Worm (Caenorhabditis elegans) whole organism, L4/young adult: ENCODE data around the gene swd-2.2.

Experiments used
- W03F9.2 ChIP-seq: fragments of 150-350 bp; optimal IDR thresholded peaks from 2 replicates; lab custom pipeline; 2014; ENCODE audit warnings: missing biosample characterization, missing genetic modification characterization
- dao-5 ChIP-seq: sonication (generic microtip); optimal IDR thresholded peaks from 2 replicates; lab custom pipeline; 2016; ENCODE audit warnings: missing genotype, missing genetic modification characterization, moderate library complexity, missing compliant biosample characterization
- him-1 ChIP-seq: sonication (generic microtip); optimal IDR thresholded peaks from 2 replicates; lab custom pipeline; 2016; ENCODE audit warnings: missing genotype, missing genetic modification reagents, missing genetic modification characterization, missing compliant biosample characterization

Gene swd-2.2

DNA sequence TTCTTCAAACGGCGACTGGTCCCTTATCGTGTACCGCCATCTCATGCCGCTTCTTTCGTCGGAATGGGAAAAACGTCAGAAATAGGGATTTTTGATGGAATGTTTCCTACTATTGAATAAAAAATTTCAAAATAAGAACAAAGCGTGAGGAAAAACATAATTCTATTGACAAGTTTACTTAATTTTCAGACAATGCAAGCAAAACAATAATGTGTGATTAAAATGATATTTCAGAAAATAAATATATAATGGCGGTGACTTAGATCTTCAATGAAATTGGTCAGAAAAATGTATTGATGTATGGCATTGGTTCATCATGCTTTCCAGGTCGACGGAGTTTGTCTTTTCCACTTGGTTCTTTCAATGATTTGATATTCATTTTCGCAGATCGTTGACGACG, 20.5 kb downstream of the swd-2.2 start, which contains the start of gene ntp-1:
ntp-1 (minus strand) TSS at position 101 of the 400 bp plus-strand sequence.
- TF ChIP-seq dao-5 (tag; lab: Kevin White, UChicago) (no peak), him-1 (no peak), W03F9.2 (no peak)

DNA sequence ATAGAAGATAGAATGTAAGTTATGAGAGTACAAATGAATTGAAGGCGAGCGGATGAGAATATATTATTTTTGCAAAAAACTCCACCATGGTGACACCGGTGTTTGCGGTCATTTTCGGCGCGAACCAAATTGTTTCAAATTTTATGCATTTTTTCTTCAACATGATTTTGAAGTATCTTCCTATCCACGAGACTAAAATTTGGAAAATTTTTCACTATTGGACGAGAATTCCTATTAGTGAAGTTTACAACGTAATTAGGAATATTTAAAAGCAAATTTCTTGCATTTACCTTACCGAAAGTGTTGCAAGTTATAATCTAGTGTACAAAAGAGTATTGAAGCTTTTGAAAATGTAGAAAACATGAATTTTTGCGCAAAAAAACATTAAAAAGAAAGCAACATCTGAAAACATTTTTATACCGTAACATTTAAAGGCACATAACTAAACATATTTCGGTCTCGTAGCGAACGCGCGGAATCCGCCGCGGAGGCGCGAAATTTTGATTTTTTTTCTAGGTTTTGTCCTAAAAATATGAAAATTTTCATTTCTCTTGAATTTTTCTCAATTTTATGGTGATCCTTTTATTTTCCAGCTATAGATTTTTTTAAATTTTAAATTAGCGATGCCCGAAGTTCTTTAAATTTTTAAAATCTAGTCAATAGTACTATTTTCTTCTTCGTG, 22.4 kb downstream of the swd-2.2 start, which contains the start of gene sgo-1:
sgo-1 (minus strand) TSS at position 51 of the 682 bp plus-strand sequence.
- TF ChIP-seq dao-5 (tag; lab: Kevin White, UChicago) (no peak), W03F9.2 (peak; percentile 52), him-1 (no peak)

DNA sequence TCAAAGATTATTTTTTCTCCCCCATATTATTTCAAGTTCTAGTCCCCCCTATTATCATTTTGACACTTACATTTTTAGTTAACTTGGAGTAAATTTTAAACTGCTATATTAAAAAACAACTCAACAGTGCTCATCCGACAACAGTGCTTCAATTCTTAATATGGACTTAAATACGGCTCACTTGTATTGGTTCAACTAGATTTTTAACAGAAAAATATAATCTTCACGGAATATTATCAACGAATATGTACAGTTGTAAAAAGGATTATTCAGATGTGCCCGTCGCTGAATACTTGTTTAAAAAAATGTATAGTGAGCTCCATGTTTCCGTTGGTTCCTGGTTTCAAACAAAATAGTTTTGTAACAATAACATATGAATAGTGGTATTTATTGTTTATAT, 26.1 kb downstream of the swd-2.2 start:
- TF ChIP-seq W03F9.2 (no peak), dao-5 (tag; lab: Kevin White, UChicago) (no peak), him-1 (no peak)

DNA sequence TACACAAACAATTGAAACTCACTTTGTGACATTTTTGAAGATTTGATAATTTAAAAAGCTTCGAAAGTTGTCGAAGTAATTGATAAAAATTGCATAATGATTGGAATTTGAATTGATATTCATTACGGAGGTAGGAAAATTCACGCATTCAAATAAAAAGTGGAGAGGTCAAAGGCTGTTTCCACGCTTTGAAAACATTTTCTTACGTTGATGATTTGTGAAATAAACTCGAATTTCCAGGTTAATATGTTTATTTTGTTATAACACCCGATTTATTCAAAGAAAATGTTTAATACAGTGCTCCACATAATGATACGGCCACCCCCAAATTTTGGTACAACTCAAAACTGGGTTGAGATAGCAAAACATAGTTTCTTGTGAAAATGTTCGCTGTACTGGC, 29.0 kb downstream of the swd-2.2 start, which contains the start of gene C33H5.16:
C33H5.16 (minus strand) TSS at position 101 of the 400 bp plus-strand sequence.
- TF ChIP-seq W03F9.2 (no peak), him-1 (no peak), dao-5 (tag; lab: Kevin White, UChicago) (no peak)

DNA sequence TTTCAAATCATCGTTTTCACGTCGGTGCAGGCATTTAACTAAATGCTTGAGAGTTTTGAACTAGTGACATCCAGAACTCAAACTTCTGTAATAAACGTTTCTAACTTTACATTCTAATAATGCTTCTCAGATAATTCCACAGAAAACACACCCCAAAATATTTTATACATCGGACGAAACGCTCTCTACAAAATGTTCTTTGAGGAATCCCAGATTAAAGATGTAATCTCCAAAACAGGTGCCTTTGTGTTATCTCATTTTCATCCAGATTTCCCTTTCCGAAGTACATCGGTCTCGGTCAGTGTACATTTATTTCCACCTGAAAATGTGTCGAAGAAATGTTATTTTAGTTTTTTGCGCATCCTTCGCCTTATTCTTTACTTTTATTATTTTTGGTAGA, 30.5 kb downstream of the swd-2.2 start, which contains the start of gene C33H5.2:
C33H5.2 (plus strand) TSS at position 301 of the 400 bp plus-strand sequence.
- no peak for TF ChIP-seq dao-5 (tag; lab: Kevin White, UChicago)
- TF ChIP-seq W03F9.2 = no peak
- no peak for TF ChIP-seq him-1

DNA sequence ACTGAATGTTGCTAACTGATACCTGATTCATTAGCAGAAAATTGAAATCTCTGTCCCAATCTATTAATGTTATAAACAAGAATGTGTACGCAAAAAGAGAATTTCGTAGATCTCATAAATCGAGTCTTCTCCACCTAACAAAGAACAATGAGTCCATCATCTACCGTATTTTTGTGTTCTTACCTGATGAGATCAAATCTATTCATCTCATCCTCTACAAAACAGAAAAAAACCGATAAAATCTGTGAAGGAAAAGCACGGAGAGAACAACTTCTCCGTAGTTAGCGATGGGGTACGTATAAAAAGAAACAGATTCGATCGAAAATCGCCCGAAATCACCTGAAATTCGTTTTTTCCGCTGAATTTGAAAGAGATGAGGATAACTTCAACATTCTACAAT, 34.4 kb downstream of the swd-2.2 start, which contains the start of gene C33H5.1:
C33H5.1 (plus strand) TSS at position 330 of the 400 bp plus-strand sequence.
- TF ChIP-seq W03F9.2 = no peak

DNA sequence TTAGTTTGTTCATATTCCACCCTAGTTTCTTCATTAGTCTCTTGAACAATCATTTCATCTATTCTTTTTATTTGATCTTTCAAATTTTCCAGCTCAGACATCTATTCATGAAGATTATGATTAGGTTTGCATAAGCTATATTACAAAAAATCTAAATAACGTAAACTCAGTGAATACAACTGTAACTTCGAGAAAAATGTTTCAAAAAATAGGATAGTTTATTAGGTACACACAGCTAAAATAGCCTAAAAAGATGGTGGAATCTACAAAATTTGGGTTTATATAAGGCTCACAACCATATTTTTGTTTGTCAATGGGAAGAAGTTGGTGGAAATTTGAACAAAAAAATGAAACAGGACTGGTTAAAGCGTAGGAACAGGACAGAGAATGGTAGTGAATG, 38.5 kb downstream of the swd-2.2 start, which contains the start of gene zgpa-1:
zgpa-1 (minus strand) TSS at position 101 of the 400 bp plus-strand sequence.
- no peak for TF ChIP-seq him-1
- no peak for TF ChIP-seq W03F9.2
- no peak for TF ChIP-seq dao-5 (tag; lab: Kevin White, UChicago)

DNA sequence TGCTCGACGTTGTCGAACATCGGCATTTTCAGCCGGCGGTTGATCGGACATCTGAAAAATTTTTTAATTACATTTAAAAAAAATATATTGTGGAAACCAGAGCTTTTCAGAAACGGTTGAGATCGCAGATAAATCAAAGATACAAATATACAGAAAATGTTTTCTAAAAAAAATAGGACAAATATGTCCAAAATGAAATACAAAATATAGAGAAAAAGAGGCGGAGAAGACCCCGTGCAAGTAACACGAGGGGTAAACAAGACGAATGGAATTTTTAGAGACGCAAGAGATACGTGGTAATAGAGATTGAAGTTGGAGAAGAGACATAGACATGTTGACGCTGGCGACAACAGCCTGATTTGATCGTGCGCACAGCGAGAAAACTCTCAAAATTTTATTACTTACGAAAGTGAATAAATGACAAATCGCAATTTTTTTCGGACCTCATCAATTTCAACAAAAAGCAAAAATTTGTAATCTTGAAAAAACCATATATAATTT, 41.5 kb downstream of the swd-2.2 start, which contains the start of gene cdgs-1:
cdgs-1 (minus strand) TSS at position 51 of the 501 bp plus-strand sequence.
- TF ChIP-seq him-1 = no peak
- TF ChIP-seq dao-5 (tag; lab: Kevin White, UChicago) = no peak
- no peak for TF ChIP-seq W03F9.2

DNA sequence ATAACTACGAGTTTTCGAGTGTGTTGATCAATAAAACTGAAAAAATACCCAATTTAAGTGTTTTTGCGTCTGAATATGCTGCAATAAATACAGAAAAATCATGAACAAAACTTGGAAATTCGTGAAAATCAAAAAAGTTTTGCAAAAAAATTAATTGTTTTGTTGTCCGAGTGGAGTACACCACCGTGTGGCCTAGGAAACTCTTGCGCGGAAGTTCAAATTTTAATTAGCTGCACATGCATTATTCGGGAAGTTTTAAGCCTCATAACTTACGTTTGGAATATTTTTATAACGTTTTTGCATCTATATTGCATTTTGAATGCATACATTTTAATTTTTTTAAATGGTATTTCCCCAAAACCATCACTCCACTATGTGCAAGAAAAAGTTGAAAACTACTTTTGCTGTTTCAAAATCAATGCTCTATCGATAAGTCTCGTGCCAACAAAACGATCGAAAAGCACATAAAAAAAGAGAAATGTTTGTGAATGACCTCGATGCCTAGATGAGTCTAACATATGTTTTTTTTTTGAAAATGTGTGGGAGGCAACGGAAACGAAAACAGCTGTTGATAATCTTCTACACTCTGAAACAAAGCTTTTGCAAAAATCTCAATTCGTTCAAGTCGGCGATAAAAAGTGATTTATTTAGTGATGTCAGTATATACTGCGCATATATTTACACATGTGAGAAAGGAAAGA, 42.3 kb downstream of the swd-2.2 start:
- TF ChIP-seq W03F9.2 (peak; percentile 21), him-1 (no peak), dao-5 (tag; lab: Kevin White, UChicago) (no peak)

DNA sequence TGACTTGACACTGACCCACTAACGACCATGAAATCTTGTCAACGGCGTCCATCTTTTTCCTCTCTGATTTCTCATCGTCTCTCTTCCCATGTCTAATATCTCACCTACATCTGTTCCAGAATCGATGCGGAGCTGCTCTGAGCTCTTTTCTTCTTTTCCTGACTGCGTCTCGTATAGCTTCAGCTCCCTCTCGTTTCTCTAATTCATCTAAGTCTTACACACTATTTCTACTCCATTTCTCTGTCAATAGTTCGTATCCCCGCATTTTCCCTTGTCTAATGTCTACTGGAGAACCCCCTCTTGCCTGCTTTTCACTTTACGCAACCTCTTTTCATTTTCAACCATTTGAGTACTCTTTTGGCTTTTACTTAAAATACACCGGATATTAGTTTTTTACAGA, 43.6 kb downstream of the swd-2.2 start, which contains the start of gene ric-3:
ric-3 (plus strand) TSS at position 400 of the 400 bp plus-strand sequence.
- TF ChIP-seq W03F9.2 (no peak), dao-5 (tag; lab: Kevin White, UChicago) (no peak), him-1 (no peak)

DNA sequence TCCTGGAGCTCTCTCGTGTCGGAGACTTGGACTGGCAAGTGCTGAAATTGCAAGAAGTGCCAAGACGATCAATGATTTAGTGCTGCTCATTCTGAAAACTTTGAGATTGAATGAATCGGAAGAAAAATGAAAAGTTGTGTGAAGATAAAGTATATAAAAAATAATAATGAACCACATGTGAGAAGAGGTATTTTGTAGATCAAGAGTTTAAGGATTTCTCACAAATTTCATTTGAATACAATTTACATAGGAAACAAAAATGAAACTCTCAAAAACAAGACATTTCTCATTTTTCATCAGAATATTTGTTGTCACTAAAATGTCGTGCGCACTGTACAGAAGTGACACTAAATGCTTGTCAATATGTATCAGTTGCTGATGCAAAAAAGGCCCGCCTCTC, 48.3 kb downstream of the swd-2.2 start, which contains the start of gene T14A8.2:
T14A8.2 (minus strand) TSS at position 101 of the 400 bp plus-strand sequence.
- TF ChIP-seq dao-5 (tag; lab: Kevin White, UChicago) = no peak
- TF ChIP-seq him-1 = no peak
- no peak for TF ChIP-seq W03F9.2

DNA sequence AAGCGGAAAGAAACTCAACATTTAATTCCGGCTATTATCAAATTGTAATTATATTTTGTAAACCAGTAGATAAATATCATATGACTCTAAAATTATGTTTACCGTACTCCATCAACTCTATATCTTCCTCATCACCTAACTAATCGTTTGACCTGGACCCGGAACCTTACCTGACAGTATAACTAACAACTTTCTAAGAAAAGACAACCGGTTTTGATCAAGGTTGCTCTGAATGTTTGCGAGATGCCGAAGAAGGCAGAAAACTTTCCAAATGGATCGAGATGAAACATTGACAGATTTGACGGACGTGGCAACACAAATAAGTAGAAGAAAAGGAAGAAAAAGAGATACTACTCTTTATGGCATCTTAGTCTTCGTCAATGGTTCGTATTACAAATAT, 50.4 kb downstream of the swd-2.2 start:
- TF ChIP-seq W03F9.2 (no peak), him-1 (no peak), dao-5 (tag; lab: Kevin White, UChicago) (no peak)
